Fruit fly (Drosophila melanogaster) whole organism, embryonic: ENCODE results near the gene Ets97D.

Experiments used
- ATbp ChIP-seq: fragments of 200-800 bp; sonication (Bioruptor generic); optimal IDR thresholded peaks from 2 replicates; lab custom pipeline; 2017; ENCODE audit warnings: missing biosample characterization, mild to moderate bottlenecking, missing genetic modification characterization, missing genetic modification reagents
- Asciz ChIP-seq: fragments of 200-800 bp; sonication (Bioruptor generic); optimal IDR thresholded peaks from 2 replicates; lab custom pipeline; 2017; ENCODE audit warnings: missing biosample characterization, mild to moderate bottlenecking, missing genetic modification characterization, missing genetic modification reagents
- CG12236 ChIP-seq: fragments of 200-800 bp; sonication (Bioruptor generic); optimal IDR thresholded peaks from 2 replicates; lab custom pipeline; 2016; ENCODE audit warnings: missing biosample characterization, missing genetic modification characterization
- CG13775 ChIP-seq: fragments of 200-800 bp; sonication (Bioruptor generic); optimal IDR thresholded peaks from 3 replicates; lab custom pipeline; 2017; ENCODE audit warnings: missing biosample characterization, mild to moderate bottlenecking, missing genetic modification characterization
- CG13894 ChIP-seq: fragments of 200-800 bp; sonication (Bioruptor generic); optimal IDR thresholded peaks from 3 replicates; lab custom pipeline; 2018; ENCODE audit warnings: missing biosample characterization, mild to moderate bottlenecking, missing genetic modification characterization, moderate library complexity
- CG15479 ChIP-seq: fragments of 200-800 bp; sonication (Bioruptor generic); optimal IDR thresholded peaks from 3 replicates; lab custom pipeline; 2019; ENCODE audit warnings: missing biosample characterization, mild to moderate bottlenecking, missing genetic modification characterization, moderate library complexity
- CG17186 ChIP-seq: fragments of 200-800 bp; sonication (Bioruptor generic); optimal IDR thresholded peaks from 3 replicates; lab custom pipeline; 2017; ENCODE audit warnings: missing biosample characterization, missing genetic modification reagents, missing genetic modification characterization
- CG30020 ChIP-seq: fragments of 200-800 bp; optimal IDR thresholded peaks from 2 replicates; lab custom pipeline; 2019; ENCODE audit warnings: missing biosample characterization, mild to moderate bottlenecking, missing genetic modification characterization, moderate library complexity
- CG32772 ChIP-seq: fragments of 200-800 bp; sonication (Bioruptor generic); IDR thresholded peaks from 2 replicates; pipeline ENCODE4 v1.3.6; 2022; ENCODE audit warnings: missing biosample characterization, missing genetic modification characterization
- CG3281 ChIP-seq: fragments of 200-800 bp; sonication (Bioruptor generic); optimal IDR thresholded peaks from 3 replicates; lab custom pipeline; 2017; ENCODE audit warnings: missing biosample characterization, mild to moderate bottlenecking, missing genetic modification characterization
- CG34224 ChIP-seq: fragments of 200-800 bp; sonication (Bioruptor generic); IDR thresholded peaks from 3 replicates; pipeline ENCODE4 v1.3.6; 2022; ENCODE audit warnings: missing biosample characterization, missing genetic modification characterization; ENCODE audit not compliant: partially characterized antibody
- CG4854 ChIP-seq: fragments of 200-800 bp; sonication (Bioruptor generic); optimal IDR thresholded peaks from 2 replicates; lab custom pipeline; 2016; ENCODE audit warnings: missing biosample characterization, missing genetic modification characterization, inconsistent platforms
- CG5953 ChIP-seq: fragments of 200-800 bp; sonication (Bioruptor generic); IDR thresholded peaks from 2 replicates; pipeline ENCODE4 v1.3.6; 2022; ENCODE audit warnings: missing biosample characterization, missing genetic modification characterization
- CG6813 ChIP-seq: fragments of 200-800 bp; sonication (Bioruptor generic); optimal IDR thresholded peaks from 2 replicates; lab custom pipeline; 2017; ENCODE audit warnings: missing biosample characterization, missing genetic modification characterization, mild to moderate bottlenecking, moderate library complexity, missing genetic modification reagents
- CG7271 ChIP-seq: fragments of 200-800 bp; sonication (Bioruptor generic); optimal IDR thresholded peaks from 2 replicates; lab custom pipeline; 2018; ENCODE audit warnings: missing biosample characterization, mild to moderate bottlenecking, missing genetic modification characterization, moderate library complexity
- CG7839 ChIP-seq: fragments of 200-800 bp; sonication (Bioruptor generic); optimal IDR thresholded peaks from 3 replicates; lab custom pipeline; 2018; ENCODE audit warnings: missing biosample characterization, mild to moderate bottlenecking, missing genetic modification characterization, moderate library complexity
- CG8388 ChIP-seq: fragments of 200-800 bp; sonication (Bioruptor generic); optimal IDR thresholded peaks from 2 replicates; lab custom pipeline; 2019; ENCODE audit warnings: missing biosample characterization, mild to moderate bottlenecking, missing genetic modification characterization, moderate library complexity
- CG8924 ChIP-seq: fragments of 200-800 bp; optimal IDR thresholded peaks from 3 replicates; lab custom pipeline; 2019; ENCODE audit warnings: missing biosample characterization, mild to moderate bottlenecking, missing genetic modification characterization, moderate library complexity
- CG9609 ChIP-seq: fragments of 200-800 bp; sonication (Bioruptor generic); optimal IDR thresholded peaks from 3 replicates; lab custom pipeline; 2016; ENCODE audit warnings: missing biosample characterization, missing genetic modification characterization
- D ChIP-seq, 2 experiments: fragments of 200-800 bp in 1 of 2; fragments of >200 bp in 1 of 2; sonication (Bioruptor generic) in 1 of 2; optimal IDR thresholded peaks; 2 replicates in 1 of 2; 3 replicates in 1 of 2; lab custom pipeline; 2017; ENCODE audit warnings: mild to moderate bottlenecking in 1 of 2, missing biosample characterization in 1 of 2, missing genetic modification characterization in 1 of 2, missing genetic modification reagents in 1 of 2
- Dek ChIP-seq: fragments of 200-800 bp; sonication (Bioruptor generic); optimal IDR thresholded peaks from 3 replicates; lab custom pipeline; 2019; ENCODE audit warnings: missing biosample characterization, mild to moderate bottlenecking, missing genetic modification characterization, moderate library complexity
- HLHmδ ChIP-seq: fragments of 200-800 bp; sonication (Bioruptor generic); optimal IDR thresholded peaks from 2 replicates; lab custom pipeline; 2018; ENCODE audit warnings: missing biosample characterization, mild to moderate bottlenecking, missing genetic modification characterization, moderate library complexity
- Med ChIP-seq: fragments of 200-800 bp; sonication (Bioruptor generic); peaks from one replicate; lab custom pipeline; 2016; ENCODE audit warnings: missing biosample characterization, missing genetic modification characterization, mild to moderate bottlenecking, inconsistent platforms, moderate library complexity
- Nf-YB ChIP-seq: fragments of 200-800 bp; sonication (Bioruptor generic); optimal IDR thresholded peaks from 3 replicates; lab custom pipeline; 2019; ENCODE audit warnings: missing biosample characterization, mild to moderate bottlenecking, missing genetic modification characterization, moderate library complexity
- Oli ChIP-seq: fragments of 200-800 bp; sonication (Bioruptor generic); optimal IDR thresholded peaks from 2 replicates; lab custom pipeline; 2018; ENCODE audit warnings: missing biosample characterization, mild to moderate bottlenecking, missing genetic modification characterization, moderate library complexity
- Optix ChIP-seq: fragments of 200-800 bp; sonication (Bioruptor generic); IDR thresholded peaks from 3 replicates; pipeline ENCODE4 v1.3.6; 2022; ENCODE audit warnings: missing biosample characterization, missing genetic modification characterization
- chinmo ChIP-seq: fragments of 200-800 bp; sonication (Bioruptor generic); IDR thresholded peaks from 4 replicates; pipeline ENCODE4 v1.3.6; 2022; ENCODE audit warnings: missing biosample characterization, missing genetic modification characterization; ENCODE audit not compliant: partially characterized antibody
- dan ChIP-seq: fragments of 200-800 bp; sonication (Bioruptor generic); IDR thresholded peaks from 2 replicates; pipeline ENCODE4 v1.3.6; 2022; ENCODE audit warnings: missing biosample characterization, missing genetic modification characterization
- dysf ChIP-seq: fragments of 200-800 bp; sonication (Bioruptor generic); IDR thresholded peaks from 3 replicates; pipeline ENCODE4 v1.3.6; 2022; ENCODE audit warnings: missing biosample characterization, missing genetic modification characterization
- ems ChIP-seq: fragments of 200-800 bp; sonication (Bioruptor generic); optimal IDR thresholded peaks from 3 replicates; lab custom pipeline; 2016; ENCODE audit warnings: missing biosample characterization, missing genetic modification characterization
- en ChIP-seq: fragments of 200-800 bp; sonication (Bioruptor generic); optimal IDR thresholded peaks from 2 replicates; lab custom pipeline; 2016; ENCODE audit warnings: missing biosample characterization, missing genetic modification characterization
- grn ChIP-seq: fragments of 200-800 bp; sonication (Bioruptor generic); optimal IDR thresholded peaks from 3 replicates; lab custom pipeline; 2017; ENCODE audit warnings: missing biosample characterization, missing genetic modification characterization
- gro ChIP-seq: fragments of 200-800 bp; sonication (Bioruptor generic); optimal IDR thresholded peaks from 2 replicates; lab custom pipeline; 2016; ENCODE audit warnings: missing biosample characterization, missing genetic modification characterization
- hbn ChIP-seq: fragments of 200-800 bp; sonication (Bioruptor generic); IDR thresholded peaks from 2 replicates; pipeline ENCODE4 v1.3.6; 2022; ENCODE audit warnings: missing biosample characterization, missing genetic modification characterization; ENCODE audit not compliant: partially characterized antibody
- ind ChIP-seq: fragments of 200-800 bp; sonication (Bioruptor generic); optimal IDR thresholded peaks from 3 replicates; lab custom pipeline; 2016; ENCODE audit warnings: missing biosample characterization, missing genetic modification characterization
- mirr ChIP-seq: fragments of 200-800 bp; sonication (Bioruptor generic); optimal IDR thresholded peaks from 3 replicates; lab custom pipeline; 2018; ENCODE audit warnings: missing biosample characterization, mild to moderate bottlenecking, missing genetic modification characterization
- nerfin-1 ChIP-seq: fragments of 200-800 bp; sonication (Bioruptor generic); optimal IDR thresholded peaks from 3 replicates; lab custom pipeline; 2019; ENCODE audit warnings: missing biosample characterization, mild to moderate bottlenecking, missing genetic modification characterization, moderate library complexity
- nom ChIP-seq: fragments of 200-800 bp; sonication (Bioruptor generic); optimal IDR thresholded peaks from 2 replicates; lab custom pipeline; 2017; ENCODE audit warnings: missing biosample characterization, missing genetic modification characterization, mild to moderate bottlenecking, moderate library complexity, missing genetic modification reagents
- rib ChIP-seq: fragments of 200-800 bp; sonication (Bioruptor generic); IDR thresholded peaks from 2 replicates; pipeline ENCODE4 v1.3.6; 2022; ENCODE audit warnings: missing biosample characterization, missing genetic modification characterization
- ro ChIP-seq: fragments of 200-800 bp; sonication (Bioruptor generic); IDR thresholded peaks from 2 replicates; pipeline ENCODE4 v1.3.6; 2022; ENCODE audit warnings: missing biosample characterization, missing genetic modification characterization
- row ChIP-seq: fragments of 200-800 bp; sonication (Bioruptor generic); IDR thresholded peaks from 3 replicates; pipeline ENCODE4 v1.3.6; 2022; ENCODE audit warnings: missing biosample characterization, missing genetic modification characterization
- sens-2 ChIP-seq: fragments of 200-800 bp; sonication (Bioruptor generic); IDR thresholded peaks from 2 replicates; pipeline ENCODE4 v1.3.6; 2022; ENCODE audit warnings: missing biosample characterization, missing genetic modification characterization

Gene Ets97D

DNA sequence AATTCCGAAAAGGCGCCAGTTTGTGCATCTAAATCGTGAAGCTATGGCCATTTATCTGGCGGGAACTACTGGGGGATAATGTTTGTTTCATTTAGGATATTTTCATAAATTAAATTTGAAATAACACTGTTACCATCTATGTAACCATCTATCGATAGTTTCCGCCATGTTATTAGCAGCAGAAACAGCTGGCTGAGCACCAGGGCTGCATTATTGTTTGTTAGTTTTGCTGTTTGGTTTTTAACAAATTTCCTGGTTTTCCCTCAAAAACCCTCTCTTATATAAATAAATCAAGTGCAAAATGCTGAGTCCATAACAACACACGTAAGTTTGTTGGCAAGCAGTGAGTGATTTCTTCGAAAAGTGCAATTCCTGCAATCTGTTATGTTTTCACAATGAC is 36.3 kb downstream of the Ets97D start, which contains the start of gene CG5500 (continued):
- TF ChIP-seq ind (GFP tag; lab: Kevin White, UChicago): no peak
- no peak for TF ChIP-seq CG12236 (GFP tag; lab: Kevin White, UChicago)
- no peak for TF ChIP-seq sens-2 (GFP tag; lab: Robert Waterston, UW)
- TF ChIP-seq CG17186 (GFP tag; lab: Kevin White, UChicago): no peak
- no peak for TF ChIP-seq dysf (GFP tag; lab: Robert Waterston, UW)
- no peak for TF ChIP-seq dan (GFP tag; lab: Robert Waterston, UW)
- peak; percentile 54 for TF ChIP-seq hbn
- peak; percentile 22 for TF ChIP-seq mirr (GFP tag; lab: Kevin White, UChicago)
- no peak for TF ChIP-seq HLHmδ (GFP tag; lab: Kevin White, UChicago)
- no peak for TF ChIP-seq Asciz
- peak; percentile 29 for TF ChIP-seq gro (GFP tag; lab: Kevin White, UChicago)
- no peak for TF ChIP-seq Optix (GFP tag; lab: Robert Waterston, UW)
- TF ChIP-seq CG5953 (GFP tag; lab: Robert Waterston, UW): no peak
- TF ChIP-seq CG9609 (GFP tag; lab: Kevin White, UChicago): no peak
- TF ChIP-seq Med (GFP tag; lab: Kevin White, UChicago): peak; percentile 84
- no peak for TF ChIP-seq Oli (tag; lab: Kevin White, UChicago)
- no peak for TF ChIP-seq ems (GFP tag; lab: Kevin White, UChicago)
- TF ChIP-seq CG4854: no peak
- no peak for TF ChIP-seq CG15479 (GFP tag; lab: Kevin White, UChicago)
- no peak for TF ChIP-seq CG8388 (GFP tag; lab: Kevin White, UChicago)
- no peak for TF ChIP-seq ATbp (GFP tag; lab: Kevin White, UChicago)
- no peak for TF ChIP-seq ro (GFP tag; lab: Robert Waterston, UW)
- no peak for TF ChIP-seq CG7271
- TF ChIP-seq CG13775: no peak
- peak; percentile 26; the same call in 2 of the 3 replicates for TF ChIP-seq CG34224 (GFP tag; lab: Robert Waterston, UW)
- peak; percentile 12; the same call in 1 of the 3 replicates for TF ChIP-seq row (GFP tag; lab: Robert Waterston, UW)
- no peak for TF ChIP-seq CG30020 (tag; lab: Kevin White, UChicago)
- no peak for TF ChIP-seq Nf-YB (GFP tag; lab: Kevin White, UChicago)
- TF ChIP-seq nerfin-1 (tag; lab: Kevin White, UChicago): no peak
- no peak for TF ChIP-seq CG13894
- TF ChIP-seq Dek (tag; lab: Kevin White, UChicago): no peak
- no peak for TF ChIP-seq D (optimal IDR thresholded peaks at IDR 0.05; lab: Kevin White, UChicago)
- TF ChIP-seq D (GFP tag; optimal IDR thresholded peaks at IDR 0.05; lab: Kevin White, UChicago): no peak
- TF ChIP-seq rib: no peak
- peak; percentile 63 for TF ChIP-seq grn (GFP tag; lab: Kevin White, UChicago)
- no peak for TF ChIP-seq en (GFP tag; lab: Kevin White, UChicago)
- TF ChIP-seq CG3281: peak; percentile 42
- TF ChIP-seq CG32772 (GFP tag; lab: Robert Waterston, UW): no peak
- peak; percentile 41 for TF ChIP-seq CG8924
- no peak for TF ChIP-seq CG6813
- TF ChIP-seq chinmo (GFP tag; lab: Robert Waterston, UW): no peak
- TF ChIP-seq nom (GFP tag; lab: Kevin White, UChicago): no peak
- no peak for TF ChIP-seq CG7839 (tag; lab: Kevin White, UChicago)
- TF ChIP-seq, all 482 proteins: peak for 57
